Fruit fly (Drosophila melanogaster) whole organism, embryonic: ENCODE measurements around the gene loqs.

Source experiments
- Blimp-1 ChIP-seq: fragments of 200-800 bp; sonication (Bioruptor generic); optimal IDR thresholded peaks from 3 replicates; lab custom pipeline; 2018; ENCODE audit warnings: missing biosample characterization, missing genetic modification characterization, mild to moderate bottlenecking, moderate library complexity, missing genetic modification reagents
- CG1024 ChIP-seq: fragments of 200-800 bp; sonication (Bioruptor generic); IDR thresholded peaks from 2 replicates; pipeline ENCODE4 v1.3.6; 2022; ENCODE audit warnings: missing biosample characterization, missing genetic modification characterization
- CG10543 ChIP-seq: fragments of 200-800 bp; sonication (Bioruptor generic); optimal IDR thresholded peaks from 3 replicates; lab custom pipeline; 2017; ENCODE audit warnings: missing biosample characterization, mild to moderate bottlenecking, missing genetic modification characterization, moderate library complexity
- CG11723 ChIP-seq: fragments of 200-800 bp; sonication (Bioruptor generic); optimal IDR thresholded peaks from 2 replicates; lab custom pipeline; 2017; ENCODE audit warnings: missing biosample characterization, mild to moderate bottlenecking, missing genetic modification characterization
- CG12942 ChIP-seq: fragments of 200-800 bp; sonication (Bioruptor generic); optimal IDR thresholded peaks from 3 replicates; lab custom pipeline; 2016; ENCODE audit warnings: missing biosample characterization, missing genetic modification characterization
- CG13424 ChIP-seq: fragments of 200-800 bp; sonication (Bioruptor generic); optimal IDR thresholded peaks from 2 replicates; lab custom pipeline; 2019; ENCODE audit warnings: missing biosample characterization, mild to moderate bottlenecking, missing genetic modification characterization, moderate library complexity
- CG13624 ChIP-seq: fragments of 200-800 bp; sonication (Bioruptor generic); optimal IDR thresholded peaks from 2 replicates; lab custom pipeline; 2016; ENCODE audit warnings: missing biosample characterization, missing genetic modification characterization
- CG14667 ChIP-seq: fragments of 200-800 bp; sonication (Bioruptor generic); IDR thresholded peaks from 2 replicates; pipeline ENCODE4 v1.3.6; 2022; ENCODE audit warnings: missing biosample characterization, missing genetic modification characterization
- CG14710 ChIP-seq: fragments of 200-800 bp; sonication (Bioruptor generic); optimal IDR thresholded peaks from 3 replicates; lab custom pipeline; 2019; ENCODE audit warnings: missing biosample characterization, mild to moderate bottlenecking, missing genetic modification characterization, moderate library complexity
- CG1529 ChIP-seq: fragments of 200-800 bp; sonication (Bioruptor generic); optimal IDR thresholded peaks from 3 replicates; lab custom pipeline; 2018; ENCODE audit warnings: missing biosample characterization, missing genetic modification characterization
- CG1603 ChIP-seq: fragments of 200-800 bp; sonication (Bioruptor generic); optimal IDR thresholded peaks from 2 replicates; lab custom pipeline; 2019; ENCODE audit warnings: missing biosample characterization, mild to moderate bottlenecking, missing genetic modification characterization, moderate library complexity
- CG17186 ChIP-seq: fragments of 200-800 bp; sonication (Bioruptor generic); optimal IDR thresholded peaks from 3 replicates; lab custom pipeline; 2017; ENCODE audit warnings: missing biosample characterization, missing genetic modification reagents, missing genetic modification characterization
- CG17359 ChIP-seq: fragments of 200-800 bp; sonication (Bioruptor generic); optimal IDR thresholded peaks from 3 replicates; lab custom pipeline; 2018; ENCODE audit warnings: missing biosample characterization, mild to moderate bottlenecking, missing genetic modification characterization, moderate library complexity
- CG17912 ChIP-seq: fragments of 200-800 bp; sonication (Bioruptor generic); optimal IDR thresholded peaks from 2 replicates; lab custom pipeline; 2018; ENCODE audit warnings: missing biosample characterization, mild to moderate bottlenecking, missing genetic modification characterization
- CG2199 ChIP-seq: fragments of 200-800 bp; sonication (Bioruptor generic); IDR thresholded peaks from 3 replicates; pipeline ENCODE4 v1.3.6; 2022; ENCODE audit warnings: missing biosample characterization, missing genetic modification characterization
- CG2889 ChIP-seq: fragments of 200-800 bp; sonication (Bioruptor generic); IDR thresholded peaks from 3 replicates; pipeline ENCODE4 v1.3.6; 2022; ENCODE audit warnings: missing biosample characterization, missing genetic modification characterization
- CG32532 ChIP-seq: fragments of 200-800 bp; sonication (Bioruptor generic); IDR thresholded peaks from 2 replicates; pipeline ENCODE4 v1.3.6; 2022; ENCODE audit warnings: missing biosample characterization, missing genetic modification characterization
- CG32767 ChIP-seq: fragments of 200-800 bp; sonication (Bioruptor generic); IDR thresholded peaks from 2 replicates; pipeline ENCODE4 v1.3.6; 2022; ENCODE audit warnings: missing biosample characterization, missing genetic modification characterization
- CG3995 ChIP-seq: fragments of 200-800 bp; sonication (Bioruptor generic); optimal IDR thresholded peaks from 3 replicates; lab custom pipeline; 2016; ENCODE audit warnings: missing biosample characterization, missing genetic modification characterization
- CG7839 ChIP-seq: fragments of 200-800 bp; sonication (Bioruptor generic); optimal IDR thresholded peaks from 3 replicates; lab custom pipeline; 2018; ENCODE audit warnings: missing biosample characterization, mild to moderate bottlenecking, missing genetic modification characterization, moderate library complexity
- CG8290 ChIP-seq, 3 experiments: fragments of 200-800 bp; sonication (Bioruptor generic); optimal IDR thresholded peaks; 2 replicates each; lab custom pipeline; 2016 to 2019; ENCODE audit warnings: missing biosample characterization in 3 of 3, missing genetic modification characterization in 3 of 3, mild to moderate bottlenecking in 2 of 3, moderate library complexity in 1 of 3
- CG8478 ChIP-seq: fragments of >200 bp; optimal IDR thresholded peaks from 2 replicates; lab custom pipeline; 2018
- Eip74EF ChIP-seq, 2 experiments: fragments of 200-800 bp in 1 of 2; fragments of >200 bp in 1 of 2; sonication (Bioruptor generic) in 1 of 2; optimal IDR thresholded peaks; 2 replicates each; lab custom pipeline; 2017 to 2019; ENCODE audit warnings: missing biosample characterization in 2 of 2, missing genetic modification characterization in 2 of 2, mild to moderate bottlenecking in 1 of 2, moderate library complexity in 1 of 2
- HLH4C ChIP-seq: fragments of 200-800 bp; sonication (Bioruptor generic); IDR thresholded peaks from 3 replicates; pipeline ENCODE4 v1.3.6; 2022; ENCODE audit warnings: missing biosample characterization, missing genetic modification characterization; ENCODE audit not compliant: partially characterized antibody
- HmgD ChIP-seq: fragments of 200-800 bp; sonication (Bioruptor generic); optimal IDR thresholded peaks from 3 replicates; lab custom pipeline; 2016; ENCODE audit warnings: missing biosample characterization, missing genetic modification characterization
- Hr3 ChIP-seq: fragments of 200-800 bp; sonication (Bioruptor generic); optimal IDR thresholded peaks from 3 replicates; lab custom pipeline; 2016; ENCODE audit warnings: missing biosample characterization, missing genetic modification characterization
- Kr ChIP-seq: fragments of 200-800 bp; sonication (Bioruptor generic); optimal IDR thresholded peaks from 2 replicates; lab custom pipeline; 2017; ENCODE audit warnings: missing biosample characterization, mild to moderate bottlenecking, missing genetic modification characterization
- Lhr ChIP-seq: fragments of 200-800 bp; sonication (Bioruptor generic); optimal IDR thresholded peaks from 3 replicates; lab custom pipeline; 2017; ENCODE audit warnings: mild to moderate bottlenecking, missing biosample characterization, missing genetic modification reagents, missing genetic modification characterization
- NFAT ChIP-seq: fragments of 200-800 bp; sonication (Bioruptor generic); IDR thresholded peaks from 2 replicates; pipeline ENCODE4 v1.3.6; 2022; ENCODE audit warnings: missing biosample characterization, missing genetic modification characterization
- Rfx ChIP-seq: fragments of 200-800 bp; sonication (Bioruptor generic); IDR thresholded peaks from 2 replicates; pipeline ENCODE4 v1.3.6; 2022; ENCODE audit warnings: missing biosample characterization, missing genetic modification characterization
- Side ChIP-seq: fragments of 200-800 bp; sonication (Bioruptor generic); optimal IDR thresholded peaks from 2 replicates; lab custom pipeline; 2016; ENCODE audit warnings: missing biosample characterization, missing genetic modification characterization
- Taf1 ChIP-seq: fragments of 200-800 bp; sonication (Bioruptor generic); IDR thresholded peaks from 2 replicates; pipeline ENCODE4 v1.3.6; 2022; ENCODE audit warnings: missing biosample characterization, missing genetic modification characterization
- caup ChIP-seq: fragments of 200-800 bp; sonication (Bioruptor generic); optimal IDR thresholded peaks from 3 replicates; lab custom pipeline; 2017; ENCODE audit warnings: missing biosample characterization, mild to moderate bottlenecking, missing genetic modification characterization, moderate library complexity; ENCODE audit not compliant: severe bottlenecking
- cwo ChIP-seq: fragments of 200-800 bp; sonication (Bioruptor generic); optimal IDR thresholded peaks from 3 replicates; lab custom pipeline; 2017; ENCODE audit warnings: missing biosample characterization, missing genetic modification characterization, mild to moderate bottlenecking, moderate library complexity, missing genetic modification reagents
- dati ChIP-seq: fragments of 200-800 bp; sonication (Bioruptor generic); IDR thresholded peaks from 2 replicates; pipeline ENCODE4 v1.3.6; 2022; ENCODE audit warnings: missing biosample characterization, missing genetic modification characterization
- eyg ChIP-seq: fragments of 200-800 bp; sonication (Bioruptor generic); optimal IDR thresholded peaks from 3 replicates; lab custom pipeline; 2016; ENCODE audit warnings: missing biosample characterization, missing genetic modification characterization
- ftz-f1 ChIP-seq: fragments of 200-800 bp; sonication (Bioruptor generic); optimal IDR thresholded peaks from 2 replicates; lab custom pipeline; 2016; ENCODE audit warnings: missing biosample characterization, missing genetic modification characterization
- fu2 ChIP-seq: fragments of 200-800 bp; sonication (Bioruptor generic); optimal IDR thresholded peaks from 2 replicates; lab custom pipeline; 2016; ENCODE audit warnings: missing biosample characterization, missing genetic modification characterization
- grn ChIP-seq: fragments of 200-800 bp; sonication (Bioruptor generic); optimal IDR thresholded peaks from 3 replicates; lab custom pipeline; 2017; ENCODE audit warnings: missing biosample characterization, missing genetic modification characterization
- hb ChIP-seq: fragments of 200-800 bp; sonication (Bioruptor generic); IDR thresholded peaks from 3 replicates; pipeline ENCODE4 v1.3.6; 2022; ENCODE audit warnings: missing biosample characterization, missing genetic modification characterization; ENCODE audit not compliant: partially characterized antibody
- jumu ChIP-seq: fragments of 200-800 bp; sonication (Bioruptor generic); optimal IDR thresholded peaks from 3 replicates; lab custom pipeline; 2016; ENCODE audit warnings: missing biosample characterization, missing genetic modification characterization
- knrl ChIP-seq: fragments of 200-800 bp; sonication (Bioruptor generic); IDR thresholded peaks from 3 replicates; pipeline ENCODE4 v1.3.6; 2022; ENCODE audit warnings: missing biosample characterization, missing genetic modification characterization; ENCODE audit not compliant: partially characterized antibody
- lola ChIP-seq, 3 experiments: fragments of >200 bp in 2 of 3; fragments of 200-800 bp in 1 of 3; sonication (Bioruptor generic) in 1 of 3; optimal IDR thresholded peaks; 2 replicates each; lab custom pipeline; 2017 to 2019; ENCODE audit warnings: missing biosample characterization in 3 of 3, missing genetic modification characterization in 3 of 3, mild to moderate bottlenecking in 1 of 3, moderate library complexity in 1 of 3
- luna ChIP-seq: fragments of 200-800 bp; sonication (Bioruptor generic); optimal IDR thresholded peaks from 2 replicates; lab custom pipeline; 2016; ENCODE audit warnings: missing biosample characterization, missing genetic modification characterization
- mam ChIP-seq: fragments of 200-800 bp; sonication (Bioruptor generic); optimal IDR thresholded peaks from 3 replicates; lab custom pipeline; 2016; ENCODE audit warnings: missing biosample characterization, missing genetic modification characterization
- mirr ChIP-seq: fragments of 200-800 bp; sonication (Bioruptor generic); optimal IDR thresholded peaks from 3 replicates; lab custom pipeline; 2018; ENCODE audit warnings: missing biosample characterization, mild to moderate bottlenecking, missing genetic modification characterization
- pb ChIP-seq: fragments of 200-800 bp; sonication (Bioruptor generic); optimal IDR thresholded peaks from 3 replicates; lab custom pipeline; 2016; ENCODE audit warnings: missing biosample characterization, missing genetic modification characterization
- psq ChIP-seq: fragments of 200-800 bp; sonication (Bioruptor generic); optimal IDR thresholded peaks from 2 replicates; lab custom pipeline; 2017; ENCODE audit warnings: missing biosample characterization, missing genetic modification characterization
- sima ChIP-seq: fragments of 200-800 bp; sonication (Bioruptor generic); optimal IDR thresholded peaks from 2 replicates; lab custom pipeline; 2016; ENCODE audit warnings: missing biosample characterization, missing genetic modification characterization
- wdn ChIP-seq: fragments of 200-800 bp; sonication (Bioruptor generic); IDR thresholded peaks from 2 replicates; pipeline ENCODE4 v1.3.6; 2022; ENCODE audit warnings: missing biosample characterization, missing genetic modification characterization

The loqs gene

dm6 chr2L:13378488-13378964, 3.9 kb upstream of the loqs start, which contains the start of the genes CG9302 and beta'COP (continued):
- TF ChIP-seq CG13424 (tag; lab: Kevin White, UChicago) = peak; percentile 78
- peak; percentile 47 for TF ChIP-seq CG8290 (GFP tag; optimal IDR thresholded peaks at IDR 0.05; lab: Kevin White, UChicago)
- TF ChIP-seq CG8290 (tag; optimal IDR thresholded peaks at IDR 0.05; lab: Kevin White, UChicago) = peak in 1 of 2 experiments; percentile 15
- TF ChIP-seq Eip74EF (GFP tag; optimal IDR thresholded peaks at IDR 0.05; lab: Kevin White, UChicago) = no peak
- no peak for TF ChIP-seq CG1603 (tag; lab: Kevin White, UChicago)
- TF ChIP-seq hb (GFP tag; lab: Robert Waterston, UW) = 0 out of 3 replicates have a peak, but pooled peaks have one; percentile 21
- peak; percentile 62 for TF ChIP-seq CG17359 (tag; lab: Kevin White, UChicago)
- TF ChIP-seq mam (GFP tag; lab: Kevin White, UChicago) = peak; percentile 71
- TF ChIP-seq CG17912 (GFP tag; lab: Kevin White, UChicago) = peak; percentile 48
- peak; percentile 14 for TF ChIP-seq Lhr
- peak; percentile 21 for TF ChIP-seq CG3995
- TF ChIP-seq CG11723 (GFP tag; lab: Kevin White, UChicago) = no peak
- peak; percentile 48 for TF ChIP-seq caup (GFP tag; lab: Kevin White, UChicago)
- peak; percentile 75 for TF ChIP-seq CG7839 (tag; lab: Kevin White, UChicago)
- peak; percentile 46 for TF ChIP-seq CG32532 (GFP tag; lab: Robert Waterston, UW)
- no peak for TF ChIP-seq HmgD
- no peak for TF ChIP-seq cwo
- no peak for TF ChIP-seq fu2 (GFP tag; lab: Kevin White, UChicago)
- TF ChIP-seq CG32767 (GFP tag; lab: Robert Waterston, UW) = 0 out of 2 replicates have a peak, but pooled peaks have one; percentile 39
- no peak for TF ChIP-seq dati (GFP tag; lab: Robert Waterston, UW)
- TF ChIP-seq wdn (GFP tag; lab: Robert Waterston, UW) = no peak; the same call in 1 of the 2 replicates
- no peak for TF ChIP-seq eyg (GFP tag; lab: Kevin White, UChicago)
- TF ChIP-seq knrl (GFP tag; lab: Robert Waterston, UW) = peak; percentile 82
- TF ChIP-seq Hr3 (GFP tag; lab: Kevin White, UChicago) = peak; percentile 81
- TF ChIP-seq NFAT (GFP tag; lab: Robert Waterston, UW) = no peak
- TF ChIP-seq Rfx (GFP tag; lab: Robert Waterston, UW) = peak; percentile 76
- TF ChIP-seq lola (GFP tag; optimal IDR thresholded peaks at IDR 0.05; lab: Kevin White, UChicago) = peak in 1 of 3 experiments; percentile 75
- TF ChIP-seq grn = no peak
- peak; percentile 9 for TF ChIP-seq CG17186 (GFP tag; lab: Kevin White, UChicago)
- 0 out of 2 replicates have a peak, but pooled peaks have one; percentile 24 for TF ChIP-seq Taf1 (GFP tag; lab: Robert Waterston, UW)
- TF ChIP-seq psq (GFP tag; lab: Kevin White, UChicago) = peak; percentile 18
- no peak for TF ChIP-seq Kr (GFP tag; lab: Kevin White, UChicago)
- no peak for TF ChIP-seq pb
- no peak for TF ChIP-seq Side
- TF ChIP-seq sima (GFP tag; lab: Kevin White, UChicago) = no peak
- TF ChIP-seq CG2199 (GFP tag; lab: Robert Waterston, UW) = 0 out of 3 replicates have a peak, but pooled peaks have one; percentile 25
- no peak for TF ChIP-seq CG1529
- no peak for TF ChIP-seq CG2889
- peak; percentile 3 for TF ChIP-seq CG13624 (GFP tag; lab: Kevin White, UChicago)
- peak; percentile 72 for TF ChIP-seq HLH4C (GFP tag; lab: Robert Waterston, UW)
- TF ChIP-seq CG1024 = no peak
- no peak for TF ChIP-seq Blimp-1 (GFP tag; lab: Kevin White, UChicago)
- no peak for TF ChIP-seq CG14667 (GFP tag; lab: Robert Waterston, UW)
- peak; percentile 52 for TF ChIP-seq CG12942 (GFP tag; lab: Kevin White, UChicago)
- TF ChIP-seq CG14710 (tag; lab: Kevin White, UChicago) = peak; percentile 81
- no peak for TF ChIP-seq jumu (GFP tag; lab: Kevin White, UChicago)
- no peak for TF ChIP-seq ftz-f1 (GFP tag; lab: Kevin White, UChicago)
- TF ChIP-seq CG8478 (lab: Kevin White, UChicago) = no peak
- peak; percentile 84 for TF ChIP-seq CG10543 (GFP tag; lab: Kevin White, UChicago)
- no peak for TF ChIP-seq mirr (GFP tag; lab: Kevin White, UChicago)
- peak; percentile 19 for TF ChIP-seq luna
